Worm (Caenorhabditis elegans) whole organism, L3 larva: ENCODE results near the gene gln-6.
A peak's percentile ranks its signal among the peaks of the same experiment; 100 is the strongest.

Experiments
- R02D3.7 ChIP-seq: fragments of 150-350 bp; optimal IDR thresholded peaks from 2 replicates; lab custom pipeline; 2014; ENCODE audit warnings: missing biosample characterization, missing genetic modification characterization
- ZK546.5 ChIP-seq: sonication (generic microtip); optimal IDR thresholded peaks from 2 replicates; lab custom pipeline; 2017; ENCODE audit warnings: missing biosample characterization, missing genetic modification characterization
- aly-2 ChIP-seq: fragments of 150-350 bp; optimal IDR thresholded peaks from 2 replicates; lab custom pipeline; 2014; ENCODE audit warnings: missing biosample characterization, missing genetic modification characterization
- ama-1 ChIP-seq: fragments of 150-350 bp; optimal IDR thresholded peaks from 2 replicates; lab custom pipeline; 2018
- ceh-16 ChIP-seq: sonication (generic microtip); optimal IDR thresholded peaks from 2 replicates; lab custom pipeline; 2017; ENCODE audit warnings: missing biosample characterization, missing genetic modification characterization
- ceh-28 ChIP-seq: fragments of 150-350 bp; optimal IDR thresholded peaks from 2 replicates; lab custom pipeline; 2014; ENCODE audit warnings: missing biosample characterization, missing genetic modification reagents, missing genetic modification characterization
- ceh-82 ChIP-seq: fragments of 150-350 bp; optimal IDR thresholded peaks from 2 replicates; lab custom pipeline; 2014; ENCODE audit warnings: missing biosample characterization, missing genetic modification characterization
- ceh-9 ChIP-seq: sonication (generic microtip); optimal IDR thresholded peaks from 2 replicates; lab custom pipeline; 2018; ENCODE audit warnings: missing biosample characterization, missing genetic modification characterization
- daf-12 ChIP-seq: fragments of 150-350 bp; optimal IDR thresholded peaks from 2 replicates; lab custom pipeline; 2014; ENCODE audit warnings: missing biosample characterization, missing genetic modification reagents, missing genetic modification characterization
- egl-27 ChIP-seq: sonication (generic microtip); optimal IDR thresholded peaks from 4 replicates; lab custom pipeline; 2017; ENCODE audit warnings: missing biosample characterization, missing genetic modification reagents, missing genetic modification characterization
- egl-5 ChIP-seq: fragments of 150-350 bp; optimal IDR thresholded peaks from 2 replicates; lab custom pipeline; 2017; ENCODE audit warnings: missing biosample characterization, missing genetic modification reagents, missing genetic modification characterization, inconsistent platforms
- elt-1 ChIP-seq: fragments of 150-350 bp; optimal IDR thresholded peaks from 2 replicates; lab custom pipeline; 2014; ENCODE audit warnings: missing biosample characterization, missing genetic modification characterization
- elt-2 ChIP-seq: sonication (generic microtip); optimal IDR thresholded peaks from 2 replicates; lab custom pipeline; 2016; ENCODE audit warnings: missing genetic modification reagents, mild to moderate bottlenecking, missing genetic modification characterization, missing compliant biosample characterization
- elt-3 ChIP-seq, 3 experiments: fragments of 150-350 bp in 1 of 3; sonication (generic microtip) in 2 of 3; optimal IDR thresholded peaks; 2 replicates in 2 of 3; 4 replicates in 1 of 3; lab custom pipeline; 2014 to 2017; ENCODE audit warnings: missing biosample characterization in 3 of 3, missing genetic modification characterization in 3 of 3
- eor-1 ChIP-seq, 2 experiments: fragments of 150-350 bp; optimal IDR thresholded peaks; 2 replicates each; lab custom pipeline; 2014 to 2018; ENCODE audit warnings: missing biosample characterization in 2 of 2, missing genetic modification characterization in 2 of 2
- fkh-10 ChIP-seq: sonication (generic microtip); optimal IDR thresholded peaks from 2 replicates; lab custom pipeline; 2017; ENCODE audit warnings: missing biosample characterization, missing genetic modification reagents, missing genetic modification characterization
- fkh-2 ChIP-seq: fragments of 150-350 bp; optimal IDR thresholded peaks from 2 replicates; lab custom pipeline; 2014; ENCODE audit warnings: missing biosample characterization, missing genetic modification reagents, missing genetic modification characterization
- fos-1 ChIP-seq: fragments of 150-350 bp; optimal IDR thresholded peaks from 2 replicates; lab custom pipeline; 2014; ENCODE audit warnings: missing biosample characterization, missing genetic modification characterization
- hmg-11 ChIP-seq: sonication (generic microtip); optimal IDR thresholded peaks from 2 replicates; lab custom pipeline; 2016; ENCODE audit warnings: missing genetic modification characterization, missing compliant biosample characterization
- jun-1 ChIP-seq: fragments of 150-350 bp; optimal IDR thresholded peaks from 2 replicates; lab custom pipeline; 2014; ENCODE audit warnings: missing biosample characterization, missing genetic modification reagents, missing genetic modification characterization
- lin-15B ChIP-seq: fragments of 150-350 bp; optimal IDR thresholded peaks from 2 replicates; lab custom pipeline; 2014; ENCODE audit warnings: missing biosample characterization, missing genetic modification characterization
- lin-39 ChIP-seq: fragments of 150-350 bp; optimal IDR thresholded peaks from 2 replicates; lab custom pipeline; 2018; ENCODE audit warnings: missing biosample characterization, missing genetic modification reagents, missing genetic modification characterization
- lsy-12 ChIP-seq: sonication (generic microtip); optimal IDR thresholded peaks from 2 replicates; lab custom pipeline; 2016; ENCODE audit warnings: mild to moderate bottlenecking, missing genetic modification characterization, missing compliant biosample characterization
- mdl-1 ChIP-seq: fragments of 150-350 bp; optimal IDR thresholded peaks from 2 replicates; lab custom pipeline; 2014; ENCODE audit warnings: missing biosample characterization, missing genetic modification characterization
- mml-1 ChIP-seq: fragments of 150-350 bp; sonication (generic microtip); optimal IDR thresholded peaks from 3 replicates; lab custom pipeline; 2014; ENCODE audit warnings: missing biosample characterization, missing genetic modification characterization
- nfya-1 ChIP-seq: sonication (generic microtip); optimal IDR thresholded peaks from 2 replicates; lab custom pipeline; 2017; ENCODE audit warnings: missing genetic modification characterization, mild to moderate bottlenecking, missing compliant biosample characterization, antibody characterized with exemption, moderate library complexity; ENCODE audit not compliant: insufficient read depth
- nhr-11 ChIP-seq: fragments of 150-350 bp; optimal IDR thresholded peaks from 2 replicates; lab custom pipeline; 2014; ENCODE audit warnings: missing biosample characterization, missing genetic modification characterization
- nhr-12 ChIP-seq: fragments of 150-350 bp; optimal IDR thresholded peaks from 2 replicates; lab custom pipeline; 2014; ENCODE audit warnings: missing biosample characterization, missing genetic modification characterization
- nhr-23 ChIP-seq: fragments of 150-350 bp; optimal IDR thresholded peaks from 2 replicates; lab custom pipeline; 2014; ENCODE audit warnings: missing biosample characterization, missing genetic modification reagents, missing genetic modification characterization
- nhr-237 ChIP-seq: fragments of 150-350 bp; optimal IDR thresholded peaks from 2 replicates; lab custom pipeline; 2014; ENCODE audit warnings: missing biosample characterization, missing genetic modification characterization
- nhr-25 ChIP-seq: sonication (generic microtip); optimal IDR thresholded peaks from 2 replicates; lab custom pipeline; 2017; ENCODE audit warnings: missing biosample characterization, missing genetic modification characterization
- nhr-28 ChIP-seq: fragments of 150-350 bp; optimal IDR thresholded peaks from 2 replicates; lab custom pipeline; 2014; ENCODE audit warnings: missing biosample characterization, missing genetic modification characterization
- nhr-43 ChIP-seq: sonication (generic microtip); optimal IDR thresholded peaks from 2 replicates; lab custom pipeline; 2016; ENCODE audit warnings: mild to moderate bottlenecking, missing genetic modification characterization, missing compliant biosample characterization; ENCODE audit not compliant: poor library complexity, severe bottlenecking
- nhr-67 ChIP-seq: fragments of 150-350 bp; optimal IDR thresholded peaks from 2 replicates; lab custom pipeline; 2014; ENCODE audit warnings: missing biosample characterization, missing genetic modification characterization
- nhr-76 ChIP-seq: fragments of 150-350 bp; sonication (generic microtip); optimal IDR thresholded peaks from 5 replicates; lab custom pipeline; 2014; ENCODE audit warnings: missing biosample characterization, missing genetic modification characterization
- nhr-77 ChIP-seq: fragments of 150-350 bp; optimal IDR thresholded peaks from 2 replicates; lab custom pipeline; 2014; ENCODE audit warnings: missing biosample characterization, missing genetic modification characterization
- pha-4 ChIP-seq: fragments of 150-350 bp; optimal IDR thresholded peaks from 2 replicates; lab custom pipeline; 2014; ENCODE audit warnings: missing biosample characterization, missing genetic modification reagents, missing genetic modification characterization
- pqm-1 ChIP-seq: fragments of 150-350 bp; optimal IDR thresholded peaks from 2 replicates; lab custom pipeline; 2017; ENCODE audit warnings: missing biosample characterization, missing genetic modification characterization, inconsistent platforms
- sea-2 ChIP-seq: fragments of 150-350 bp; sonication (generic microtip); optimal IDR thresholded peaks from 4 replicates; lab custom pipeline; 2014; ENCODE audit warnings: missing biosample characterization, missing genetic modification reagents, missing genetic modification characterization
- skn-1 ChIP-seq: fragments of 150-350 bp; optimal IDR thresholded peaks from 2 replicates; lab custom pipeline; 2014; ENCODE audit warnings: missing biosample characterization, missing genetic modification characterization
- snpc-4 ChIP-seq: fragments of 150-350 bp; optimal IDR thresholded peaks from 2 replicates; lab custom pipeline; 2014; ENCODE audit warnings: missing biosample characterization, missing genetic modification characterization
- tbx-2 ChIP-seq: sonication (generic microtip); optimal IDR thresholded peaks from 2 replicates; lab custom pipeline; 2016; ENCODE audit warnings: mild to moderate bottlenecking, missing genetic modification characterization, missing compliant biosample characterization
- unc-39 ChIP-seq: sonication (generic microtip); optimal IDR thresholded peaks from 4 replicates; lab custom pipeline; 2017; ENCODE audit warnings: missing biosample characterization, missing genetic modification characterization
- unc-62 ChIP-seq: fragments of 150-350 bp; sonication (generic microtip); optimal IDR thresholded peaks from 4 replicates; lab custom pipeline; 2014; ENCODE audit warnings: missing biosample characterization, missing genetic modification reagents, missing genetic modification characterization
- zag-1 ChIP-seq: fragments of 150-350 bp; optimal IDR thresholded peaks from 2 replicates; lab custom pipeline; 2014; ENCODE audit warnings: missing biosample characterization, missing genetic modification characterization
- ztf-11 ChIP-seq: fragments of 150-350 bp; optimal IDR thresholded peaks from 2 replicates; lab custom pipeline; 2014; ENCODE audit warnings: missing biosample characterization, missing genetic modification characterization
- ztf-4 ChIP-seq: fragments of 150-350 bp; optimal IDR thresholded peaks from 2 replicates; lab custom pipeline; 2014; ENCODE audit warnings: missing biosample characterization, missing genetic modification characterization

Gene gln-6

DNA sequence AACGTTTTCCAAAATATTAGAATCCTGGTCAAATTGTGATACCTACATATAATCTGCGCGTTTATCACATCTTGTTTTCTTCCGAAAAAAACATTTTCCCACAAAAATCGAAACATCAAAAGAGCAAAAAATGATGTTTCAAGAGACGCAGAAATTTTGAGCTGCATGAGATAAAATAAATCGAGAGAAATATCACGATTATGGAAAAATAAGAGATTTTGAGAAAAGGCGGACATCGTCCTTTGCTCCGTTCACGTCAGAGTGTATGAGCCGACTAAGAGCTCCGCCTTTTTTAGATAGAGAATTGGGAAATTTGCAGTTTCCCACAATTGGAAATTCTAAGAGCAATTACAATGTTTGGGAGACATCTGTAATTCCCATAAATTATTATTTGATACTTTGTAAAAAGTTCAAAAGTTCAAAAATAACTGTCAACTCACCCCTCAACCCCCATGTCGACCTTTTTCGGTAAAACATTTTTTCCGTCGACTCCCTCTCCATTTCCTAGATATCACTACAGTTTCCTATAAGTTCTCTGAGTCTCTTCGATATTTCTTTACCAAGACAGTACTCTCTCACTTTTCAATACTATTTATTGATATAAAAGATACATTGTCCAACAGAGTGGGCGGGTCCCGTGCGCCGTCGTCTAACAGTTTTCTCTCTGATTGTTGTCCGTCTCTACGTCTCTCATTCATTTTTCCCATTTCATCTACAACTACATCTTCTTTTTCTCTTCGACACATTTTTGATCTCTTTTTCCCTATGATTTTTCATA is 16.1 kb upstream of the gln-6 start:
- TF ChIP-seq eor-1 (tag; optimal IDR thresholded peaks at IDR 0.05; lab: Kevin White, UChicago) (no peak), egl-27 (tag; lab: Kevin White, UChicago) (no peak), ceh-28 (tag; lab: Kevin White, UChicago) (peak; percentile 31), nhr-25 (tag; lab: Kevin White, UChicago) (peak; percentile 49), pqm-1 (tag; lab: Kevin White, UChicago) (peak; percentile 25), ceh-16 (no peak), R02D3.7 (tag; lab: Kevin White, UChicago) (no peak), pha-4 (tag; lab: Kevin White, UChicago) (peak; percentile 71), unc-62 (GFP tag; lab: Kevin White, UChicago) (no peak), ama-1 (lab: Kevin White, UChicago) (no peak), lin-39 (no peak), ztf-11 (tag; lab: Kevin White, UChicago) (no peak), ceh-82 (no peak), mdl-1 (tag; lab: Kevin White, UChicago) (no peak), nhr-11 (tag; lab: Kevin White, UChicago) (no peak), nhr-23 (tag; lab: Kevin White, UChicago) (peak; percentile 82), elt-2 (tag; lab: Kevin White, UChicago) (peak; percentile 65), fos-1 (no peak), nhr-43 (tag; lab: Kevin White, UChicago) (peak; percentile 43), nhr-28 (no peak), unc-39 (no peak), nhr-237 (tag; lab: Kevin White, UChicago) (no peak), jun-1 (tag; lab: Kevin White, UChicago) (peak; percentile 44), nhr-76 (tag; lab: Kevin White, UChicago) (no peak), lin-15B (tag; lab: Kevin White, UChicago) (peak; percentile 0), mml-1 (tag; lab: Kevin White, UChicago) (no peak), hmg-11 (no peak), zag-1 (tag; lab: Kevin White, UChicago) (no peak), snpc-4 (tag; lab: Kevin White, UChicago) (no peak), lsy-12 (tag; lab: Kevin White, UChicago) (no peak), aly-2 (no peak), fkh-10 (GFP tag; lab: Kevin White, UChicago) (no peak), elt-3 (tag; optimal IDR thresholded peaks at IDR 0.05; lab: Kevin White, UChicago) (no peak), sea-2 (GFP tag; lab: Kevin White, UChicago) (no peak), ZK546.5 (no peak), ceh-9 (no peak), nhr-67 (tag; lab: Kevin White, UChicago) (no peak), egl-5 (tag; lab: Kevin White, UChicago) (no peak), nhr-12 (tag; lab: Kevin White, UChicago) (no peak), ztf-4 (tag; lab: Kevin White, UChicago) (no peak), fkh-2 (tag; lab: Kevin White, UChicago) (no peak), nfya-1 (tag; lab: Kevin White, UChicago) (peak; percentile 2), skn-1 (tag; lab: Kevin White, UChicago) (no peak), tbx-2 (no peak), elt-1 (tag; lab: Kevin White, UChicago) (no peak), nhr-77 (no peak), daf-12 (tag; lab: Kevin White, UChicago) (no peak)
